Fruit fly (Drosophila melanogaster) whole organism, pupa: ENCODE data around the gene Elys.

ENCODE experiments used
- CG10348 ChIP-seq: fragments of 200-800 bp; sonication (Bioruptor generic); IDR thresholded peaks from 2 replicates; pipeline ENCODE4 v1.3.6; 2022; ENCODE audit warnings: missing biosample characterization, missing genetic modification characterization
- CG12605 ChIP-seq: fragments of 200-800 bp; sonication (Bioruptor generic); IDR thresholded peaks from 2 replicates; pipeline ENCODE4 v1.3.6; 2022; ENCODE audit warnings: missing biosample characterization, missing genetic modification characterization
- CG14655 ChIP-seq: fragments of 200-800 bp; sonication (Bioruptor generic); optimal IDR thresholded peaks from 3 replicates; lab custom pipeline; 2017; ENCODE audit warnings: mild to moderate bottlenecking, missing biosample characterization, missing genetic modification reagents, missing genetic modification characterization
- CG17806 ChIP-seq: fragments of 200-800 bp; sonication (Bioruptor generic); optimal IDR thresholded peaks from 2 replicates; lab custom pipeline; 2018; ENCODE audit warnings: missing biosample characterization, mild to moderate bottlenecking, missing genetic modification characterization, moderate library complexity
- CG34367 ChIP-seq: fragments of 200-800 bp; sonication (Bioruptor generic); optimal IDR thresholded peaks from 2 replicates; lab custom pipeline; 2018; ENCODE audit warnings: missing biosample characterization, mild to moderate bottlenecking, missing genetic modification characterization
- CG8159 ChIP-seq: fragments of 200-800 bp; sonication (Bioruptor generic); optimal IDR thresholded peaks from 3 replicates; lab custom pipeline; 2018; ENCODE audit warnings: missing biosample characterization, mild to moderate bottlenecking, missing genetic modification characterization, moderate library complexity
- CG8301 ChIP-seq: fragments of 200-800 bp; sonication (Bioruptor generic); optimal IDR thresholded peaks from 2 replicates; lab custom pipeline; 2018; ENCODE audit warnings: missing biosample characterization, mild to moderate bottlenecking, missing genetic modification characterization
- CG9948 ChIP-seq: fragments of 200-800 bp; sonication (Bioruptor generic); optimal IDR thresholded peaks from 2 replicates; lab custom pipeline; 2018; ENCODE audit warnings: missing biosample characterization, mild to moderate bottlenecking, missing genetic modification characterization, moderate library complexity
- D1 ChIP-seq: fragments of 200-800 bp; sonication (Bioruptor generic); optimal IDR thresholded peaks from 2 replicates; lab custom pipeline; 2018; ENCODE audit warnings: missing biosample characterization, mild to moderate bottlenecking, missing genetic modification characterization, moderate library complexity
- EcR ChIP-seq: fragments of 200-800 bp; sonication (Bioruptor generic); optimal IDR thresholded peaks from 3 replicates; lab custom pipeline; 2019; ENCODE audit warnings: missing biosample characterization, missing genetic modification characterization, mild to moderate bottlenecking, moderate library complexity, missing genetic modification reagents
- Pif1A ChIP-seq: fragments of 200-800 bp; sonication (Bioruptor generic); optimal IDR thresholded peaks from 3 replicates; lab custom pipeline; 2016; ENCODE audit warnings: missing biosample characterization, missing genetic modification characterization
- rn ChIP-seq: fragments of 200-800 bp; sonication (Bioruptor generic); IDR thresholded peaks from 2 replicates; pipeline ENCODE4 v1.3.6; 2022; ENCODE audit warnings: missing biosample characterization, missing genetic modification characterization

dm6 chrX:19690050-19690449 lies 37.9 kb downstream of the Elys start:
- TF ChIP-seq CG8159 (tag; lab: Kevin White, UChicago): no peak
- TF ChIP-seq Pif1A (GFP tag; lab: Kevin White, UChicago): no peak
- TF ChIP-seq CG14655: no peak
- TF ChIP-seq CG17806 (tag; lab: Kevin White, UChicago): no peak
- TF ChIP-seq rn (GFP tag; lab: Robert Waterston, UW): no peak
- TF ChIP-seq EcR: no peak
- TF ChIP-seq CG12605 (GFP tag; lab: Robert Waterston, UW): no peak
- no peak for TF ChIP-seq CG8301
- TF ChIP-seq D1 (tag; lab: Kevin White, UChicago): no peak
- no peak for TF ChIP-seq CG10348
- TF ChIP-seq CG9948 (tag; lab: Kevin White, UChicago): no peak
- TF ChIP-seq CG34367 (tag; lab: Kevin White, UChicago): no peak
